Worm (Caenorhabditis elegans): ENCODE data around the gene C35A11.4.
A peak's percentile ranks its signal among the peaks of the same experiment; 100 is the strongest.

C35A11.4 gene

DNA sequence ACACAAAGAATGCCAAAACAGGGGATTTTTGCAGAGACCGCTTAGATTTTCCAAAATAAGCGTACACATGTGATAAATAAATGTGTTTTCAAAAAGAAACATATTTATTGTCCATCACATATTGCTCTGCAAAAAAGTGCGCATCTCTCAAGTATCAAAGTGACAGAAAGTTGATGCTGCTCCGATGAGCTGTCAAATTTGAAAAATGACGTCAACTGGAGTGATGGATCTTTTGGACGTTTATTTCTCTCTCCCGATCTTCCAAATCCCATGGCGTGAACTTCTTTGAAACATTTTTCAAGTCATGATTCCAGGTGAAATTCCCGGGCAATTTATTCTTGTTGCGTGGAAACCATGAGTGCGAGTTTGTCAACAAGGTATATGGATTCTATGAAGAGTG, 16.0 kb upstream of the C35A11.4 start:
- TF ChIP-seq Y79H2A.3 (GFP tag; conservative IDR thresholded peaks at IDR 0.05) (no peak), madf-10 (tag; optimal IDR thresholded peaks at IDR 0.05) (no peak), K12H6.12 (tag; optimal IDR thresholded peaks at IDR 0.05) (peak; percentile 10), him-1 (tag; optimal IDR thresholded peaks at IDR 0.05) (no peak), hlh-12 (tag; optimal IDR thresholded peaks at IDR 0.05) (no peak), let-607 (tag; optimal IDR thresholded peaks at IDR 0.05) (no peak), attf-5 (GFP tag; optimal IDR thresholded peaks at IDR 0.05) (no peak), madf-6 (GFP tag; IDR thresholded peaks at IDR 0.05) (no peak)

ce11 chrV:5408223-5408622, 15.3 kb upstream of the C35A11.4 start, which contains the start of gene C25A6.1:
TSS of gene C25A6.1 (plus strand) at chrV:5408523.
- TF ChIP-seq B0019.2 (GFP tag; conservative IDR thresholded peaks at IDR 0.05) (no peak), C06A6.2 (GFP tag; conservative IDR thresholded peaks at IDR 0.05) (no peak), mel-28 (tag; optimal IDR thresholded peaks at IDR 0.05; ENCODE audit: borderline replicate concordance) (no peak), snpc-3.4 (tag; optimal IDR thresholded peaks at IDR 0.05) (no peak), ztf-6 (GFP tag; IDR thresholded peaks at IDR 0.05) (no peak), K11D2.4 (GFP tag; IDR thresholded peaks at IDR 0.05) (no peak), ztf-3 (GFP tag; optimal IDR thresholded peaks at IDR 0.05) (no peak), rcor-1 (GFP tag; IDR thresholded peaks at IDR 0.05) (no peak), snpc-1.3 (tag; optimal IDR thresholded peaks at IDR 0.05; ENCODE audit: insufficient read depth) (no peak), lin-40 (tag; optimal IDR thresholded peaks at IDR 0.05) (no peak), hsf-1 (GFP tag; IDR thresholded peaks at IDR 0.05) (no peak), dpl-1 (GFP tag; optimal IDR thresholded peaks at IDR 0.05) (no peak), sdz-38 (tag; optimal IDR thresholded peaks at IDR 0.05) (no peak), tlf-1 (GFP tag; optimal IDR thresholded peaks at IDR 0.05) (no peak), nfya-2 (GFP tag; IDR thresholded peaks at IDR 0.05) (no peak), die-1 (tag; optimal IDR thresholded peaks at IDR 0.05) (no peak), nhr-80 (tag; optimal IDR thresholded peaks at IDR 0.05) (no peak)

DNA sequence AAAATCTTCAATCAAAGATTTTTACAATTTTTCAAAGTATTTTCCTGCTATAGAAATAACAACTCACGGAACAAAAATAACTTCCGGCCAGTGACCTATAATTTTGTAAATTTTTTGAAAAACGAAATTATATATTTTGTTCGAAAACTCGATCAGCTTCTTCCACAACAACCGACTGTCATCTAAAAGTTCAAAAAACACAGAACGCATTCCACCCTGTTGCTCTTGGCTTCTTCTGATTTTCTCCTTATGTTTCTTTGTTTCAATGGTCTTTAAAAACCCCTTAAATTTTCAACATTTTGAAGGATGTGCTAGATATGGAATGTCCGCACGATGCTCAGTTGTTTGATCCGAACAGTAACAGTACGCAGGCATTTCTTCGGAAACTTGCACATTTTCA, 12.1 kb upstream of the C35A11.4 start, which contains the start of gene dmsr-7:
Gene dmsr-7 (plus strand): TSS at position 301 of the 400 bp plus-strand sequence.
- TF ChIP-seq T26A5.8 (tag; optimal IDR thresholded peaks at IDR 0.05): no peak
- no peak for TF ChIP-seq nfya-1 (tag; optimal IDR thresholded peaks at IDR 0.05; ENCODE audit: borderline replicate concordance, insufficient read depth)
- TF ChIP-seq mes-4 (tag; optimal IDR thresholded peaks at IDR 0.05): no peak
- no peak for TF ChIP-seq lag-1 (GFP tag; IDR thresholded peaks at IDR 0.05)
- no peak for TF ChIP-seq ZK185.1 (tag; optimal IDR thresholded peaks at IDR 0.05; ENCODE audit: poor library complexity, severe bottlenecking)
- TF ChIP-seq let-526 (GFP tag; IDR thresholded peaks at IDR 0.05): no peak
- no peak for TF ChIP-seq hmg-1.2 (GFP tag; IDR thresholded peaks at IDR 0.05)
- no peak for TF ChIP-seq madf-3 (GFP tag; IDR thresholded peaks at IDR 0.05)
- TF ChIP-seq tlf-1 (GFP tag; optimal IDR thresholded peaks at IDR 0.05): no peak
- TF ChIP-seq sdz-38 (tag; optimal IDR thresholded peaks at IDR 0.05): no peak
- no peak for TF ChIP-seq xnd-1 (tag; optimal IDR thresholded peaks at IDR 0.05)
- no peak for TF ChIP-seq sea-2 (GFP tag; IDR thresholded peaks at IDR 0.05)
- no peak for TF ChIP-seq F33H1.4 (GFP tag; IDR thresholded peaks at IDR 0.05)
- no peak for TF ChIP-seq efl-1 (GFP tag; optimal IDR thresholded peaks at IDR 0.05)
- no peak for TF ChIP-seq tbx-9 (tag; optimal IDR thresholded peaks at IDR 0.05; ENCODE audit: borderline replicate concordance)
- TF ChIP-seq hlh-26 (GFP tag; conservative IDR thresholded peaks at IDR 0.05): no peak
